Worm (Caenorhabditis elegans) whole organism, L1 larva: ENCODE measurements around the gene F54F7.2.

ENCODE experiments used
- egl-13 ChIP-seq: sonication (generic microtip); optimal IDR thresholded peaks from 2 replicates; lab custom pipeline; 2016; ENCODE audit warnings: missing genotype, missing genetic modification reagents, missing genetic modification characterization, missing compliant biosample characterization
- mdl-1 ChIP-seq, 2 experiments: fragments of 150-350 bp; optimal IDR thresholded peaks; 2 replicates each; lab custom pipeline; 2014 to 2017; ENCODE audit warnings: missing biosample characterization in 2 of 2, missing genetic modification characterization in 2 of 2, inconsistent platforms in 1 of 2
- mef-2 ChIP-seq: fragments of 150-350 bp; optimal IDR thresholded peaks from 2 replicates; lab custom pipeline; 2014; ENCODE audit warnings: missing biosample characterization, missing genetic modification characterization
- pax-3 ChIP-seq: fragments of 200-800 bp; sonication (Bioruptor generic); optimal IDR thresholded peaks from 2 replicates; lab custom pipeline; 2018; ENCODE audit warnings: mild to moderate bottlenecking, missing genetic modification characterization, moderate library complexity, missing compliant biosample characterization
- zag-1 ChIP-seq: fragments of 150-350 bp; optimal IDR thresholded peaks from 2 replicates; lab custom pipeline; 2014; ENCODE audit warnings: missing biosample characterization, missing genetic modification characterization

DNA sequence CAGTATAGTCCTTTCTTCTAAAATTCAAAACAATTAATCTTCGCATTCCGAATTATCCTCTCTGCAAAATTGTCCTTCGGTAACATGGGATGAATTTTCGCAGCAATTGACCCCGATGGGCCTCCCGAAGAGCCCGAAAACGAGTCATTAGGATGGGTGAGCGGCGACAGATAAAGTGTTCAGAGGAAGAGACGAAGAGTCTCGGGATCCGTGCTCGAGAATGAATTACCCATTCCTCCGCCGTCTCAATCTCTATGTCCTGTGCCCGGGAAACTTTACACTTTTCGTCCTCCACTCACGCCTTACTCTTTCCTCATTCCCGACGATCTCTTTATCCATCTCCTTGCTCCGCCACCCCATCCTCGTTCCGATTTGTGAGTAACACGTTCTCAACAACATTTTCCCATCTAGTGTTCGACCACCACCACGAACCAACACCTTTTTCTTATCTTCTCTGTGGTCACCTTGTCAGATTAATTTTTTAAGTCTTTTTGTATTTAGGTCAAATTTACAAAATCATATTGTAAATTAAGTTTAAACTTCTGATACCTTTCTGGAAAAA is 22.2 kb upstream of the F54F7.2 start:
- TF ChIP-seq egl-13 (no peak), mef-2 (tag; lab: Kevin White, UChicago) (no peak), pax-3 (tag; lab: Kevin White, UChicago) (no peak), zag-1 (tag; lab: Kevin White, UChicago) (no peak), mdl-1 (tag; optimal IDR thresholded peaks at IDR 0.05; lab: Kevin White, UChicago) (no peak)
